Fruit fly (Drosophila melanogaster): ENCODE results near the gene cal1.

Gene cal1

DNA sequence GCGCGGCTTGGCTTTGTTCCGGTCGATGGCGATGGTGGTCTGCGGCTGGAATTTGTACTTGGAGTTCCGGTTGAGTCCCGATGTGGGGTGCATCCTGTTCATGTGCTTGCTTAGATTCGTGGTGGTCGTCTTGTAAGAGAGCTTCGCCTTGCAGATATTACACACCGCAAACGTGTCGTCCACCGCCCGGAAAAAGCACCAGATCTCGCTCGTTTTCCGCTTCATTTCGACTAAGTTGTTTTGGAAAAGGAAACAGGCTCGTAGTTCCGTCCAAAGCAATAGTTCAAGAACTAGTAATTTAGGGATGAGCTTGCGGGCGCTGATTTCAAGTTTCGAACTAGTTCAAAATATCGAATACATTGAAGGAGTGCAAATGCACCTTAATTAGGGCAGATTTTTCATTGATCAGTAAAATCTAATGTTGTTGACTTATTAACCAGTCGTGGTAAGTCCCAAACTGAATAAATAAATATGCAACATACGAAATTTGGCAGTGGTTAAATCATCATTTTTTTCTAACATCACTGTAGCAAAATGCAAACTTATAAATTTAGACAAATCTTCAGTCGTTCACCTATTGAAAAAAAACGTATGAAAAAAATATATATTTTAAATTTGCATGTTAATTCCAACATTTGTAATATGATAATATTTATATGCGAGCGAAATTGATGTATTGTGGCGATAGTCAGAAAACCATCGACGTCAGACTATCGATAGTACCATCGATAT, 45.1 kb upstream of the cal1 start, which contains the start of the genes bdwf and Patr-1 (continued):
- TF ChIP-seq CG6683 (GFP tag; optimal IDR thresholded peaks at IDR 0.05) (no peak), CG10654 (GFP tag; optimal IDR thresholded peaks at IDR 0.05) (no peak), dmrt11E (tag; optimal IDR thresholded peaks at IDR 0.05) (no peak), CG17612 (GFP tag; IDR thresholded peaks at IDR 0.05) (no peak), pfk (GFP tag; optimal IDR thresholded peaks at IDR 0.05) (no peak), NC2α (GFP tag; optimal IDR thresholded peaks at IDR 0.05) (no peak), CG5180 (GFP tag; optimal IDR thresholded peaks at IDR 0.05) (no peak), Usf (GFP tag; optimal IDR thresholded peaks at IDR 0.05) (no peak), ase (GFP tag; IDR thresholded peaks at IDR 0.05) (no peak), CG15011 (GFP tag; optimal IDR thresholded peaks at IDR 0.05) (no peak), Tbp (GFP tag; optimal IDR thresholded peaks at IDR 0.05) (no peak), Nf-YB (GFP tag; optimal IDR thresholded peaks at IDR 0.05) (no peak), sens-2 (GFP tag; IDR thresholded peaks at IDR 0.05) (no peak), gem (tag; optimal IDR thresholded peaks at IDR 0.05) (no peak), CG2875 (GFP tag; optimal IDR thresholded peaks at IDR 0.05) (no peak), GATAe (GFP tag; conservative IDR thresholded peaks at IDR 0.05) (no peak), CG30020 (tag; optimal IDR thresholded peaks at IDR 0.05) (peak; percentile 44), mam (GFP tag; optimal IDR thresholded peaks at IDR 0.05) (no peak), NFAT (GFP tag; IDR thresholded peaks at IDR 0.05) (no peak; the same call in 1 of the 2 replicates), CG30431 (GFP tag; optimal IDR thresholded peaks at IDR 0.05) (no peak), CG1024 (GFP tag; IDR thresholded peaks at IDR 0.05) (no peak), CG4617 (GFP tag; optimal IDR thresholded peaks at IDR 0.05; ENCODE audit: borderline replicate concordance) (no peak), CG6765 (GFP tag; optimal IDR thresholded peaks at IDR 0.05) (no peak), hth (optimal IDR thresholded peaks at IDR 0.05) (no peak), Rfx (GFP tag; IDR thresholded peaks at IDR 0.05) (no peak), Mad (GFP tag; optimal IDR thresholded peaks at IDR 0.05) (no peak), CG3995 (GFP tag; optimal IDR thresholded peaks at IDR 0.05) (peak; percentile 92), Asciz (GFP tag; optimal IDR thresholded peaks at IDR 0.05) (no peak), CG17186 (GFP tag; optimal IDR thresholded peaks at IDR 0.05) (peak; percentile 46), lilli (GFP tag; optimal IDR thresholded peaks at IDR 0.05) (peak; percentile 37), CG10366 (GFP tag; IDR thresholded peaks at IDR 0.05) (no peak), CG11398 (GFP tag; optimal IDR thresholded peaks at IDR 0.05) (no peak), zen2 (GFP tag; IDR thresholded peaks at IDR 0.05; ENCODE audit: partially characterized antibody) (peak; percentile 81; the same call in 2 of the 3 replicates), CG10209 (GFP tag; optimal IDR thresholded peaks at IDR 0.05) (no peak), CG18619 (GFP tag; optimal IDR thresholded peaks at IDR 0.05) (peak; percentile 39), CG4404 (GFP tag; IDR thresholded peaks at IDR 0.05) (0 out of 2 replicates have a peak, but pooled peaks have one; percentile 6), CG34224 (GFP tag; IDR thresholded peaks at IDR 0.05; ENCODE audit: partially characterized antibody) (peak; percentile 89), CG11695 (GFP tag; IDR thresholded peaks at IDR 0.05) (no peak), Xbp1 (GFP tag; optimal IDR thresholded peaks at IDR 0.05) (peak; percentile 11), CG9817 (tag; optimal IDR thresholded peaks at IDR 0.05) (peak; percentile 4), Jarid2 (GFP tag; optimal IDR thresholded peaks at IDR 0.05) (no peak), Mes4 (GFP tag; optimal IDR thresholded peaks at IDR 0.05) (no peak), CG17912 (GFP tag; optimal IDR thresholded peaks at IDR 0.05) (no peak), NC2β (GFP tag; optimal IDR thresholded peaks at IDR 0.05) (peak; percentile 4), CG12071 (GFP tag; optimal IDR thresholded peaks at IDR 0.05) (no peak), MBD-R2 (GFP tag; IDR thresholded peaks at IDR 0.05) (peak; percentile 66), CG6689 (GFP tag; IDR thresholded peaks at IDR 0.05) (no peak), CG18599 (GFP tag; optimal IDR thresholded peaks at IDR 0.05) (no peak), CG3407 (GFP tag; optimal IDR thresholded peaks at IDR 0.05) (no peak), gsb-n (tag; optimal IDR thresholded peaks at IDR 0.05) (no peak)

Measured in whole organism, embryonic.